Fruit fly (Drosophila melanogaster) whole organism, embryonic: ENCODE results near the gene Rab3-GEF.

Experiments
- B-H2 ChIP-seq: fragments of 200-800 bp; sonication (Bioruptor generic); optimal IDR thresholded peaks from 2 replicates; lab custom pipeline; 2018; ENCODE audit warnings: missing biosample characterization, mild to moderate bottlenecking, missing genetic modification characterization
- CG11398 ChIP-seq: fragments of 200-800 bp; sonication (Bioruptor generic); optimal IDR thresholded peaks from 2 replicates; lab custom pipeline; 2016; ENCODE audit warnings: missing biosample characterization, missing genetic modification characterization
- CG14050 ChIP-seq: fragments of 200-800 bp; sonication (Bioruptor generic); IDR thresholded peaks from 3 replicates; pipeline ENCODE4 v1.3.6; 2022; ENCODE audit warnings: missing biosample characterization, missing genetic modification characterization
- CG14441 ChIP-seq: fragments of 200-800 bp; sonication (Bioruptor generic); IDR thresholded peaks from 2 replicates; pipeline ENCODE4 v1.3.6; 2022; ENCODE audit warnings: missing biosample characterization, missing genetic modification characterization
- CG16779 ChIP-seq: fragments of 200-800 bp; sonication (Bioruptor generic); IDR thresholded peaks from 2 replicates; pipeline ENCODE4 v1.3.6; 2022; ENCODE audit warnings: missing biosample characterization, missing genetic modification characterization
- CG17385 ChIP-seq: fragments of 200-800 bp; sonication (Bioruptor generic); optimal IDR thresholded peaks from 3 replicates; lab custom pipeline; 2018; ENCODE audit warnings: missing biosample characterization, mild to moderate bottlenecking, missing genetic modification characterization
- CG18619 ChIP-seq: fragments of 200-800 bp; sonication (Bioruptor generic); optimal IDR thresholded peaks from 3 replicates; lab custom pipeline; 2017; ENCODE audit warnings: missing biosample characterization, mild to moderate bottlenecking, missing genetic modification characterization
- CG2129 ChIP-seq: fragments of 200-800 bp; sonication (Bioruptor generic); IDR thresholded peaks from 2 replicates; pipeline ENCODE4 v1.3.6; 2022; ENCODE audit warnings: missing biosample characterization, missing genetic modification characterization; ENCODE audit not compliant: partially characterized antibody
- CG2199 ChIP-seq: fragments of 200-800 bp; sonication (Bioruptor generic); IDR thresholded peaks from 3 replicates; pipeline ENCODE4 v1.3.6; 2022; ENCODE audit warnings: missing biosample characterization, missing genetic modification characterization
- CG30431 ChIP-seq: fragments of 200-800 bp; sonication (Bioruptor generic); optimal IDR thresholded peaks from 2 replicates; lab custom pipeline; 2017; ENCODE audit warnings: missing biosample characterization, missing genetic modification characterization
- CG3065 ChIP-seq: fragments of 200-800 bp; sonication (Bioruptor generic); optimal IDR thresholded peaks from 2 replicates; lab custom pipeline; 2016; ENCODE audit warnings: missing biosample characterization, missing genetic modification characterization
- CG31224 ChIP-seq: fragments of 200-800 bp; sonication (Bioruptor generic); IDR thresholded peaks from 2 replicates; pipeline ENCODE4 v1.3.6; 2022; ENCODE audit warnings: missing biosample characterization, missing genetic modification characterization
- CG3726 ChIP-seq: fragments of 200-800 bp; sonication (Bioruptor generic); IDR thresholded peaks from 3 replicates; pipeline ENCODE4, ENCODE4 v1.3.6; 2022; ENCODE audit warnings: missing biosample characterization, missing genetic modification characterization
- CG4328 ChIP-seq: fragments of 200-800 bp; sonication (Bioruptor generic); optimal IDR thresholded peaks from 3 replicates; lab custom pipeline; 2017; ENCODE audit warnings: missing biosample characterization, missing genetic modification reagents, missing genetic modification characterization
- CG4404 ChIP-seq: fragments of 200-800 bp; sonication (Bioruptor generic); IDR thresholded peaks from 2 replicates; pipeline ENCODE4 v1.3.6; 2022; ENCODE audit warnings: missing biosample characterization, missing genetic modification characterization
- CG6175 ChIP-seq: fragments of 200-800 bp; sonication (Bioruptor generic); IDR thresholded peaks from 3 replicates; pipeline ENCODE4 v1.3.6; 2022; ENCODE audit warnings: missing biosample characterization, missing genetic modification characterization
- CG6791 ChIP-seq: fragments of 200-800 bp; sonication (Bioruptor generic); IDR thresholded peaks from 3 replicates; pipeline ENCODE4 v1.3.6; 2022; ENCODE audit warnings: missing biosample characterization, missing genetic modification characterization; ENCODE audit not compliant: partially characterized antibody
- CG8089 ChIP-seq: fragments of 200-800 bp; sonication (Bioruptor generic); optimal IDR thresholded peaks from 3 replicates; lab custom pipeline; 2016; ENCODE audit warnings: missing biosample characterization, missing genetic modification characterization
- CG8944 ChIP-seq: fragments of 200-800 bp; sonication (Bioruptor generic); optimal IDR thresholded peaks from 3 replicates; lab custom pipeline; 2016; ENCODE audit warnings: missing biosample characterization, missing genetic modification characterization
- CG9609 ChIP-seq: fragments of 200-800 bp; sonication (Bioruptor generic); optimal IDR thresholded peaks from 3 replicates; lab custom pipeline; 2016; ENCODE audit warnings: missing biosample characterization, missing genetic modification characterization
- CG9876 ChIP-seq: fragments of 200-800 bp; sonication (Bioruptor generic); optimal IDR thresholded peaks from 2 replicates; lab custom pipeline; 2016; ENCODE audit warnings: missing biosample characterization, missing genetic modification characterization
- Chrac-16 ChIP-seq: fragments of 200-800 bp; sonication (Bioruptor generic); optimal IDR thresholded peaks from 3 replicates; lab custom pipeline; 2016; ENCODE audit warnings: missing biosample characterization, missing genetic modification characterization
- D ChIP-seq, 2 experiments: fragments of 200-800 bp in 1 of 2; fragments of >200 bp in 1 of 2; sonication (Bioruptor generic) in 1 of 2; optimal IDR thresholded peaks; 2 replicates in 1 of 2; 3 replicates in 1 of 2; lab custom pipeline; 2017; ENCODE audit warnings: mild to moderate bottlenecking in 1 of 2, missing biosample characterization in 1 of 2, missing genetic modification characterization in 1 of 2, missing genetic modification reagents in 1 of 2
- D19B ChIP-seq: fragments of 200-800 bp; sonication (Bioruptor generic); optimal IDR thresholded peaks from 2 replicates; lab custom pipeline; 2017; ENCODE audit warnings: missing biosample characterization, mild to moderate bottlenecking, missing genetic modification characterization
- Deaf1 ChIP-seq: fragments of 200-800 bp; optimal IDR thresholded peaks from 3 replicates; lab custom pipeline; 2019; ENCODE audit warnings: missing biosample characterization, mild to moderate bottlenecking, missing genetic modification characterization, moderate library complexity
- Dip3 ChIP-seq: fragments of 200-800 bp; sonication (Bioruptor generic); optimal IDR thresholded peaks from 3 replicates; lab custom pipeline; 2016; ENCODE audit warnings: missing biosample characterization, missing genetic modification characterization
- Dref ChIP-seq: fragments of 200-800 bp; sonication (Bioruptor generic); IDR thresholded peaks from 2 replicates; pipeline ENCODE4 v1.3.6; 2022; ENCODE audit warnings: missing biosample characterization, missing genetic modification characterization
- Fer3 ChIP-seq: fragments of 200-800 bp; sonication (Bioruptor generic); optimal IDR thresholded peaks from 2 replicates; lab custom pipeline; 2018; ENCODE audit warnings: missing biosample characterization, mild to moderate bottlenecking, missing genetic modification characterization, moderate library complexity
- H15 ChIP-seq: fragments of 200-800 bp; sonication (Bioruptor generic); IDR thresholded peaks from 3 replicates; pipeline ENCODE4 v1.3.6; 2022; ENCODE audit warnings: missing biosample characterization, missing genetic modification characterization
- HLH54F ChIP-seq: fragments of 200-800 bp; sonication (Bioruptor generic); optimal IDR thresholded peaks from 3 replicates; lab custom pipeline; 2016; ENCODE audit warnings: missing biosample characterization, missing genetic modification characterization
- HmgD ChIP-seq: fragments of 200-800 bp; sonication (Bioruptor generic); optimal IDR thresholded peaks from 3 replicates; lab custom pipeline; 2016; ENCODE audit warnings: missing biosample characterization, missing genetic modification characterization
- MTF-1 ChIP-seq: fragments of 200-800 bp; sonication (Bioruptor generic); optimal IDR thresholded peaks from 2 replicates; lab custom pipeline; 2018; ENCODE audit warnings: missing biosample characterization, mild to moderate bottlenecking, missing genetic modification characterization, borderline replicate concordance
- Mrtf ChIP-seq: fragments of 200-800 bp; sonication (Bioruptor generic); IDR thresholded peaks from 3 replicates; pipeline ENCODE4 v1.3.6; 2022; ENCODE audit warnings: missing biosample characterization, missing genetic modification characterization
- Taf1 ChIP-seq: fragments of 200-800 bp; sonication (Bioruptor generic); IDR thresholded peaks from 2 replicates; pipeline ENCODE4 v1.3.6; 2022; ENCODE audit warnings: missing biosample characterization, missing genetic modification characterization
- Vsx1 ChIP-seq: fragments of 200-800 bp; sonication (Bioruptor generic); optimal IDR thresholded peaks from 2 replicates; lab custom pipeline; 2017; ENCODE audit warnings: missing biosample characterization, mild to moderate bottlenecking, missing genetic modification characterization, missing genetic modification reagents
- crol ChIP-seq: fragments of 200-800 bp; sonication (Bioruptor generic); IDR thresholded peaks from 2 replicates; pipeline ENCODE4 v1.3.6; 2022; ENCODE audit warnings: missing biosample characterization, missing genetic modification characterization
- dysf ChIP-seq: fragments of 200-800 bp; sonication (Bioruptor generic); IDR thresholded peaks from 3 replicates; pipeline ENCODE4 v1.3.6; 2022; ENCODE audit warnings: missing biosample characterization, missing genetic modification characterization
- en ChIP-seq: fragments of 200-800 bp; sonication (Bioruptor generic); optimal IDR thresholded peaks from 2 replicates; lab custom pipeline; 2016; ENCODE audit warnings: missing biosample characterization, missing genetic modification characterization
- gt ChIP-seq: fragments of 200-800 bp; sonication (Bioruptor generic); IDR thresholded peaks from 2 replicates; pipeline ENCODE4 v1.3.6; 2022; ENCODE audit warnings: missing biosample characterization, missing genetic modification characterization
- inv ChIP-seq: fragments of 200-800 bp; sonication (Bioruptor generic); IDR thresholded peaks from 2 replicates; pipeline ENCODE4 v1.3.6; 2022; ENCODE audit warnings: missing biosample characterization, missing genetic modification characterization; ENCODE audit not compliant: partially characterized antibody
- jing ChIP-seq: fragments of 200-800 bp; sonication (Bioruptor generic); optimal IDR thresholded peaks from 2 replicates; lab custom pipeline; 2018; ENCODE audit warnings: missing biosample characterization, mild to moderate bottlenecking, missing genetic modification characterization
- phol ChIP-seq: fragments of 200-800 bp; sonication (Bioruptor generic); optimal IDR thresholded peaks from 3 replicates; lab custom pipeline; 2018; ENCODE audit warnings: missing biosample characterization, mild to moderate bottlenecking, missing genetic modification characterization, moderate library complexity
- pros ChIP-seq: fragments of 200-800 bp; sonication (Bioruptor generic); optimal IDR thresholded peaks from 3 replicates; lab custom pipeline; 2019; ENCODE audit warnings: missing biosample characterization, mild to moderate bottlenecking, missing genetic modification characterization, moderate library complexity
- ro ChIP-seq: fragments of 200-800 bp; sonication (Bioruptor generic); IDR thresholded peaks from 2 replicates; pipeline ENCODE4 v1.3.6; 2022; ENCODE audit warnings: missing biosample characterization, missing genetic modification characterization
- so ChIP-seq: fragments of 200-800 bp; sonication (Bioruptor generic); IDR thresholded peaks from 3 replicates; pipeline ENCODE4 v1.3.6; 2022; ENCODE audit warnings: missing biosample characterization, missing genetic modification characterization
- sr ChIP-seq: fragments of 200-800 bp; sonication (Bioruptor generic); IDR thresholded peaks from 3 replicates; pipeline ENCODE4 v1.3.6; 2022; ENCODE audit warnings: missing biosample characterization, missing genetic modification characterization
- ssp ChIP-seq: fragments of 200-800 bp; sonication (Bioruptor generic); IDR thresholded peaks from 2 replicates; pipeline ENCODE4 v1.3.6; 2022; ENCODE audit warnings: missing biosample characterization, missing genetic modification characterization
- trh ChIP-seq: fragments of 200-800 bp; sonication (Bioruptor generic); optimal IDR thresholded peaks from 2 replicates; lab custom pipeline; 2016; ENCODE audit warnings: missing biosample characterization, missing genetic modification characterization
- wdn ChIP-seq: fragments of 200-800 bp; sonication (Bioruptor generic); IDR thresholded peaks from 2 replicates; pipeline ENCODE4 v1.3.6; 2022; ENCODE audit warnings: missing biosample characterization, missing genetic modification characterization
- zf30C ChIP-seq: fragments of 200-800 bp; sonication (Bioruptor generic); optimal IDR thresholded peaks from 3 replicates; lab custom pipeline; 2018; ENCODE audit warnings: missing biosample characterization, mild to moderate bottlenecking, missing genetic modification characterization

Rab3-GEF gene

DNA sequence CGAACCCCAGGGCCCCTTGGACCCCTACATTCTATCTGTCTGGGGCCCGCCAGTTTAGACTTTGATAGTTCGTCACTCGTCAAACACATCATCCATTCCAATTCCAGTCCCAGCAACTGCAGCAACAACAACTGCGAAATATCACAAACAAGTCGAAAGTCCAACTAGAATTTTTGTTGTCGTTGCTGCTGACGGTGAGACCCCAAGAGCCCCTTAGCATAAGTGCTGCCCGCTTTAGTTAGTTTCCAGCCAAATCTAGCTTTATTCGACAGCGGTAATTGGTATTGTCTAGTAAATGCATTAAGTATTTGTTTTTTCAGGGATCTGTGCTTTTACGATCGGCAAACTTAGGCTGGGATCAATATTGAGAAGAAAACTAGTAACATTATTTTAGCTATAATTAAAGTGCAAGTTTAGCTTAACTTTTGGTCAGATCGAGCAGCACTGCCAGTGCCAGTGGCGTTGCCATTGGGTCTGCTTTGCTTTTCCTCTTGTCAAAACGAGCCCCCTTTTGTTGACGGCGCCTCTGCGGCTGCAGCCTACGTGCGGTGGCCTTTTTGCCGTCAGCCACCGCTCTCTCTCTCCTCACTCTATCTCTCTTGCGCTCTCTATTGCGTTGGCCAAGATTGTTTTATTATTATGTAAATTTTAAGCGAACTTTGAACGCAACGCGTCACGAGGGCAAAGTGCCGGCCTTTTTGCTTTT lies 14.7 kb upstream of the Rab3-GEF start (continued):
- TF ChIP-seq Dref (GFP tag; lab: Robert Waterston, UW) (peak; percentile 45), CG9609 (peak; percentile 89), Taf1 (peak; percentile 82), en (GFP tag; lab: Kevin White, UChicago) (peak; percentile 85), CG8944 (GFP tag; lab: Kevin White, UChicago) (peak; percentile 88), B-H2 (GFP tag; lab: Kevin White, UChicago) (peak; percentile 75), phol (tag; lab: Kevin White, UChicago) (peak; percentile 80), zf30C (GFP tag; lab: Kevin White, UChicago) (no peak), inv (GFP tag; lab: Robert Waterston, UW) (no peak), jing (GFP tag; lab: Kevin White, UChicago) (peak; percentile 71), Deaf1 (peak; percentile 64), CG8089 (GFP tag; lab: Kevin White, UChicago) (peak; percentile 81), CG11398 (GFP tag; lab: Kevin White, UChicago) (peak; percentile 84), pros (peak; percentile 23), CG14050 (GFP tag; lab: Robert Waterston, UW) (peak; percentile 70), CG30431 (GFP tag; lab: Kevin White, UChicago) (peak; percentile 74), CG17385 (GFP tag; lab: Kevin White, UChicago) (peak; percentile 79), CG6175 (GFP tag; lab: Robert Waterston, UW) (peak; percentile 71), H15 (GFP tag; lab: Robert Waterston, UW) (peak; percentile 85), CG4328 (GFP tag; lab: Kevin White, UChicago) (peak; percentile 84), CG3065 (GFP tag; lab: Kevin White, UChicago) (peak; percentile 73), trh (peak; percentile 64), crol (GFP tag; lab: Robert Waterston, UW) (peak; percentile 56; the same call in 1 of the 2 replicates), sr (peak; percentile 93), D19B (GFP tag; lab: Kevin White, UChicago) (peak; percentile 72), ro (GFP tag; lab: Robert Waterston, UW) (peak; percentile 80), Vsx1 (GFP tag; lab: Kevin White, UChicago) (peak; percentile 50), CG6791 (GFP tag; lab: Robert Waterston, UW) (no peak), HLH54F (GFP tag; lab: Kevin White, UChicago) (peak; percentile 92), Fer3 (tag; lab: Kevin White, UChicago) (peak; percentile 79), Chrac-16 (GFP tag; lab: Kevin White, UChicago) (peak; percentile 87), CG2129 (no peak), Mrtf (peak; percentile 91), CG18619 (peak; percentile 86), wdn (GFP tag; lab: Robert Waterston, UW) (peak; percentile 78), dysf (GFP tag; lab: Robert Waterston, UW) (peak; percentile 93), D (optimal IDR thresholded peaks at IDR 0.05; lab: Kevin White, UChicago) (no peak), D (GFP tag; optimal IDR thresholded peaks at IDR 0.05; lab: Kevin White, UChicago) (peak; percentile 69), CG2199 (no peak), ssp (peak; percentile 77), gt (peak; percentile 79), MTF-1 (GFP tag; lab: Kevin White, UChicago) (peak; percentile 78), HmgD (GFP tag; lab: Kevin White, UChicago) (peak; percentile 75), so (GFP tag; lab: Robert Waterston, UW) (peak; percentile 82; the same call in 2 of the 3 replicates), CG31224 (peak; percentile 67), CG14441 (peak; percentile 86), Dip3 (peak; percentile 87), CG9876 (GFP tag; lab: Kevin White, UChicago) (peak; percentile 89), CG4404 (peak; percentile 69), CG16779 (peak; percentile 92), CG3726 (peak; percentile 64; the same call in 1 of the 3 replicates)
